ENCODE assay signal across 1 fruit fly cellular context in genomic region chr3R:13797269-13797677, dm6.
A peak's percentile ranks its signal among the peaks of the same experiment; 100 is the strongest.
TF ChIP-seq lines count a peak whose summit lies in the region.

No protein-coding gene starts in this region.

TF ChIP-seq in whole organism, embryonic, 481 proteins besides CTCF, POLR2A, EP300 and RAD21 (continued from another document and continues in another):
- TF ChIP-seq tll (GFP tag; optimal IDR thresholded peaks at IDR 0.05; lab: Kevin White, UChicago) (no peak), jumu (GFP tag; optimal IDR thresholded peaks at IDR 0.05; lab: Kevin White, UChicago) (no peak), CG11696 (GFP tag; IDR thresholded peaks at IDR 0.05; lab: Robert Waterston, UW) (no peak), Nf-YC (tag; optimal IDR thresholded peaks at IDR 0.05; lab: Kevin White, UChicago) (no peak), CG15479 (GFP tag; optimal IDR thresholded peaks at IDR 0.05; lab: Kevin White, UChicago) (no peak), CG8359 (GFP tag; optimal IDR thresholded peaks at IDR 0.05; lab: Kevin White, UChicago; ENCODE audit: borderline replicate concordance) (no peak), CG6813 (GFP tag; optimal IDR thresholded peaks at IDR 0.05; lab: Kevin White, UChicago) (no peak), exex (tag; optimal IDR thresholded peaks at IDR 0.05; lab: Kevin White, UChicago) (no peak), jing (GFP tag; optimal IDR thresholded peaks at IDR 0.05; lab: Kevin White, UChicago) (no peak), hkb (optimal IDR thresholded peaks at IDR 0.05; lab: Kevin White, UChicago) (no peak), hkb (GFP tag; IDR thresholded peaks at IDR 0.05; lab: Robert Waterston, UW) (no peak), Xrp1 (GFP tag; IDR thresholded peaks at IDR 0.05; lab: Robert Waterston, UW) (no peak), CG17829 (tag; optimal IDR thresholded peaks at IDR 0.05; lab: Kevin White, UChicago) (no peak), Dp (GFP tag; optimal IDR thresholded peaks at IDR 0.05; lab: Kevin White, UChicago) (no peak), zfh2 (GFP tag; optimal IDR thresholded peaks at IDR 0.05; lab: Kevin White, UChicago) (no peak), Scr (GFP tag; IDR thresholded peaks at IDR 0.05; lab: Robert Waterston, UW; ENCODE audit: partially characterized antibody) (no peak), Bdp1 (GFP tag; optimal IDR thresholded peaks at IDR 0.05; lab: Kevin White, UChicago) (no peak), CG10147 (GFP tag; optimal IDR thresholded peaks at IDR 0.05; lab: Kevin White, UChicago) (no peak), pho (GFP tag; optimal IDR thresholded peaks at IDR 0.05; lab: Kevin White, UChicago) (no peak), ken (GFP tag; IDR thresholded peaks at IDR 0.05; lab: Robert Waterston, UW) (no peak), CG7987 (GFP tag; optimal IDR thresholded peaks at IDR 0.05; lab: Kevin White, UChicago) (no peak), CG18262 (tag; optimal IDR thresholded peaks at IDR 0.05; lab: Kevin White, UChicago) (peak; percentile 39), CG17612 (GFP tag; IDR thresholded peaks at IDR 0.05; lab: Robert Waterston, UW) (no peak), esg (GFP tag; conservative IDR thresholded peaks at IDR 0.05; lab: Robert Waterston, UW) (0 out of 2 replicates have a peak, but pooled peaks have one; percentile 15), CG1792 (GFP tag; optimal IDR thresholded peaks at IDR 0.05; lab: Kevin White, UChicago) (no peak), CG10267 (tag; optimal IDR thresholded peaks at IDR 0.05; lab: Kevin White, UChicago) (no peak), CG10274 (GFP tag; optimal IDR thresholded peaks at IDR 0.05; lab: Kevin White, UChicago) (no peak), CG18476 (GFP tag; optimal IDR thresholded peaks at IDR 0.05; lab: Kevin White, UChicago) (no peak), tup (GFP tag; optimal IDR thresholded peaks at IDR 0.05; lab: Kevin White, UChicago) (no peak), pan (optimal IDR thresholded peaks at IDR 0.05; lab: Kevin White, UChicago) (no peak), pan (GFP tag; optimal IDR thresholded peaks at IDR 0.05 in 1 of 2, IDR thresholded peaks at IDR 0.05 in 1 of 2) (no peak), unpg (GFP tag; optimal IDR thresholded peaks at IDR 0.05; lab: Kevin White, UChicago) (no peak), CG14965 (GFP tag; optimal IDR thresholded peaks at IDR 0.05; lab: Kevin White, UChicago; ENCODE audit: borderline replicate concordance) (no peak), Gug (GFP tag; IDR thresholded peaks at IDR 0.05; lab: Robert Waterston, UW) (no peak), CG9817 (tag; optimal IDR thresholded peaks at IDR 0.05; lab: Kevin White, UChicago) (no peak), sima (GFP tag; optimal IDR thresholded peaks at IDR 0.05; lab: Kevin White, UChicago) (no peak), row (GFP tag; IDR thresholded peaks at IDR 0.05; lab: Robert Waterston, UW) (peak; percentile 28), CG4282 (GFP tag; optimal IDR thresholded peaks at IDR 0.05; lab: Kevin White, UChicago) (no peak), CG8388 (GFP tag; optimal IDR thresholded peaks at IDR 0.05; lab: Kevin White, UChicago) (peak; percentile 23), Lhr (GFP tag; optimal IDR thresholded peaks at IDR 0.05; lab: Kevin White, UChicago) (no peak), CG15073 (GFP tag; optimal IDR thresholded peaks at IDR 0.05; lab: Kevin White, UChicago) (no peak), ranshi (GFP tag; IDR thresholded peaks at IDR 0.05; lab: Robert Waterston, UW) (no peak), wek (GFP tag; optimal IDR thresholded peaks at IDR 0.05; lab: Kevin White, UChicago) (no peak), lmd (GFP tag; IDR thresholded peaks at IDR 0.05; lab: Robert Waterston, UW) (no peak), TFAM (GFP tag; optimal IDR thresholded peaks at IDR 0.05; lab: Kevin White, UChicago) (no peak), CG15696 (tag; optimal IDR thresholded peaks at IDR 0.05; lab: Kevin White, UChicago) (no peak), Hmx (GFP tag; optimal IDR thresholded peaks at IDR 0.05; lab: Kevin White, UChicago) (no peak), CG17912 (GFP tag; optimal IDR thresholded peaks at IDR 0.05; lab: Kevin White, UChicago) (no peak), CG34224 (GFP tag; IDR thresholded peaks at IDR 0.05; lab: Robert Waterston, UW; ENCODE audit: partially characterized antibody) (no peak), ham (GFP tag; IDR thresholded peaks at IDR 0.05; lab: Robert Waterston, UW) (no peak), HmgZ (tag; optimal IDR thresholded peaks at IDR 0.05; lab: Kevin White, UChicago) (no peak), chinmo (GFP tag; IDR thresholded peaks at IDR 0.05; lab: Robert Waterston, UW; ENCODE audit: partially characterized antibody) (no peak), CG17328 (GFP tag; IDR thresholded peaks at IDR 0.05; lab: Robert Waterston, UW) (no peak), CG5953 (GFP tag; IDR thresholded peaks at IDR 0.05; lab: Robert Waterston, UW) (no peak), D19A (tag; optimal IDR thresholded peaks at IDR 0.05; lab: Kevin White, UChicago) (no peak), CG1603 (tag; optimal IDR thresholded peaks at IDR 0.05; lab: Kevin White, UChicago) (peak; percentile 37), twi (tag; optimal IDR thresholded peaks at IDR 0.05; lab: Kevin White, UChicago) (no peak), nerfin-2 (GFP tag; IDR thresholded peaks at IDR 0.05; lab: Robert Waterston, UW; ENCODE audit: partially characterized antibody) (no peak), CG2712 (tag; optimal IDR thresholded peaks at IDR 0.05; lab: Kevin White, UChicago) (no peak), Dip2 (GFP tag; IDR thresholded peaks at IDR 0.05; lab: Robert Waterston, UW) (no peak), CG33557 (GFP tag; optimal IDR thresholded peaks at IDR 0.05; lab: Kevin White, UChicago) (no peak), CG6254 (GFP tag; optimal IDR thresholded peaks at IDR 0.05; lab: Kevin White, UChicago) (peak; percentile 16), CG31365 (tag; optimal IDR thresholded peaks at IDR 0.05; lab: Kevin White, UChicago) (no peak), en (GFP tag; optimal IDR thresholded peaks at IDR 0.05; lab: Kevin White, UChicago) (no peak), CG5245 (GFP tag; optimal IDR thresholded peaks at IDR 0.05; lab: Kevin White, UChicago) (no peak), ERR (GFP tag; optimal IDR thresholded peaks at IDR 0.05; lab: Kevin White, UChicago) (no peak), trh (GFP tag; optimal IDR thresholded peaks at IDR 0.05; lab: Kevin White, UChicago) (no peak), CG17385 (GFP tag; optimal IDR thresholded peaks at IDR 0.05; lab: Kevin White, UChicago) (no peak), CG33213 (GFP tag; optimal IDR thresholded peaks at IDR 0.05; lab: Kevin White, UChicago) (no peak), CG31441 (GFP tag; IDR thresholded peaks at IDR 0.05; lab: Robert Waterston, UW) (peak; percentile 33; the same call in 1 of the 2 replicates), Lpt (GFP tag; optimal IDR thresholded peaks at IDR 0.05; lab: Kevin White, UChicago) (no peak), pros (GFP tag; optimal IDR thresholded peaks at IDR 0.05; lab: Kevin White, UChicago) (no peak), CG11560 (tag; IDR thresholded peaks at IDR 0.05; lab: Robert Waterston, UW) (no peak), lola (GFP tag; optimal IDR thresholded peaks at IDR 0.05; lab: Kevin White, UChicago) (peak in 1 of 3 experiments; percentile 26), CG17186 (GFP tag; optimal IDR thresholded peaks at IDR 0.05; lab: Kevin White, UChicago) (no peak), Camta (GFP tag; optimal IDR thresholded peaks at IDR 0.05; lab: Kevin White, UChicago) (no peak), Fer2 (tag; optimal IDR thresholded peaks at IDR 0.05; lab: Kevin White, UChicago) (no peak), lab (GFP tag; optimal IDR thresholded peaks at IDR 0.05; lab: Kevin White, UChicago) (no peak), Xbp1 (GFP tag; optimal IDR thresholded peaks at IDR 0.05; lab: Kevin White, UChicago) (no peak), Hr39 (optimal IDR thresholded peaks at IDR 0.05; lab: Kevin White, UChicago) (no peak), CG9437 (GFP tag; optimal IDR thresholded peaks at IDR 0.05; lab: Kevin White, UChicago) (peak; percentile 11), HmgD (GFP tag; optimal IDR thresholded peaks at IDR 0.05; lab: Kevin White, UChicago) (no peak), fd64A (GFP tag; optimal IDR thresholded peaks at IDR 0.05; lab: Kevin White, UChicago) (no peak), CG2120 (GFP tag; optimal IDR thresholded peaks at IDR 0.05; lab: Kevin White, UChicago) (no peak), mirr (GFP tag; optimal IDR thresholded peaks at IDR 0.05; lab: Kevin White, UChicago) (no peak), sug (tag; optimal IDR thresholded peaks at IDR 0.05; lab: Kevin White, UChicago) (no peak), mld (GFP tag; IDR thresholded peaks at IDR 0.05; lab: Robert Waterston, UW; ENCODE audit: partially characterized antibody) (no peak), HLH4C (GFP tag; IDR thresholded peaks at IDR 0.05; lab: Robert Waterston, UW; ENCODE audit: partially characterized antibody) (no peak), wdn (GFP tag; IDR thresholded peaks at IDR 0.05; lab: Robert Waterston, UW) (no peak), NK7.1 (GFP tag; optimal IDR thresholded peaks at IDR 0.05; lab: Kevin White, UChicago) (no peak), CG2889 (GFP tag; IDR thresholded peaks at IDR 0.05; lab: Robert Waterston, UW) (no peak), Dip3 (GFP tag; optimal IDR thresholded peaks at IDR 0.05; lab: Kevin White, UChicago) (no peak), gsb (GFP tag; IDR thresholded peaks at IDR 0.05; lab: Robert Waterston, UW) (no peak), Nf-YA (GFP tag; IDR thresholded peaks at IDR 0.05; lab: Robert Waterston, UW) (no peak), Meics (GFP tag; optimal IDR thresholded peaks at IDR 0.05; lab: Kevin White, UChicago) (no peak), sim (GFP tag; IDR thresholded peaks at IDR 0.05; lab: Robert Waterston, UW) (no peak), her (GFP tag; optimal IDR thresholded peaks at IDR 0.05; lab: Kevin White, UChicago) (no peak), CG3163 (GFP tag; optimal IDR thresholded peaks at IDR 0.05; lab: Kevin White, UChicago) (no peak), CG1602 (GFP tag; optimal IDR thresholded peaks at IDR 0.05; lab: Kevin White, UChicago) (no peak), CG3847 (GFP tag; IDR thresholded peaks at IDR 0.05; lab: Robert Waterston, UW) (no peak), Dref (GFP tag; IDR thresholded peaks at IDR 0.05; lab: Robert Waterston, UW) (no peak), Fer1 (GFP tag; optimal IDR thresholded peaks at IDR 0.05; lab: Kevin White, UChicago) (no peak), Oli (tag; optimal IDR thresholded peaks at IDR 0.05; lab: Kevin White, UChicago) (peak; percentile 1), H2.0 (GFP tag; IDR thresholded peaks at IDR 0.05; lab: Robert Waterston, UW) (no peak), CG4404 (GFP tag; IDR thresholded peaks at IDR 0.05; lab: Robert Waterston, UW) (no peak), CHES-1-like (GFP tag; optimal IDR thresholded peaks at IDR 0.05; lab: Kevin White, UChicago) (no peak), YL-1 (GFP tag; optimal IDR thresholded peaks at IDR 0.05; lab: Kevin White, UChicago) (no peak), CG9727 (GFP tag; optimal IDR thresholded peaks at IDR 0.05; lab: Kevin White, UChicago) (no peak), fd96Cb (tag; optimal IDR thresholded peaks at IDR 0.05; lab: Kevin White, UChicago) (peak; percentile 5), Max (GFP tag; optimal IDR thresholded peaks at IDR 0.05; lab: Kevin White, UChicago) (no peak), ab (GFP tag; optimal IDR thresholded peaks at IDR 0.05; lab: Kevin White, UChicago) (no peak), CG14441 (GFP tag; IDR thresholded peaks at IDR 0.05; lab: Robert Waterston, UW) (no peak), org-1 (GFP tag; optimal IDR thresholded peaks at IDR 0.05; lab: Kevin White, UChicago) (no peak), ATbp (GFP tag; optimal IDR thresholded peaks at IDR 0.05; lab: Kevin White, UChicago) (no peak), Hey (tag; optimal IDR thresholded peaks at IDR 0.05; lab: Kevin White, UChicago) (no peak), lilli (GFP tag; optimal IDR thresholded peaks at IDR 0.05; lab: Kevin White, UChicago) (no peak), zf30C (GFP tag; optimal IDR thresholded peaks at IDR 0.05; lab: Kevin White, UChicago) (peak; percentile 23), CG34422 (GFP tag; IDR thresholded peaks at IDR 0.05; lab: Robert Waterston, UW) (no peak), C15 (GFP tag; IDR thresholded peaks at IDR 0.05; lab: Robert Waterston, UW) (no peak), gem (tag; optimal IDR thresholded peaks at IDR 0.05; lab: Kevin White, UChicago) (peak; percentile 28), CG9876 (GFP tag; optimal IDR thresholded peaks at IDR 0.05; lab: Kevin White, UChicago) (no peak), Awh (GFP tag; IDR thresholded peaks at IDR 0.05; lab: Robert Waterston, UW) (peak; percentile 55; the same call in 1 of the 2 replicates), D (optimal IDR thresholded peaks at IDR 0.05; lab: Kevin White, UChicago) (no peak), D (GFP tag; optimal IDR thresholded peaks at IDR 0.05; lab: Kevin White, UChicago) (no peak), cato (GFP tag; optimal IDR thresholded peaks at IDR 0.05; lab: Kevin White, UChicago; ENCODE audit: borderline replicate concordance) (no peak), fru (optimal IDR thresholded peaks at IDR 0.05; lab: Kevin White, UChicago) (no peak), Bteb2 (GFP tag; optimal IDR thresholded peaks at IDR 0.05; lab: Kevin White, UChicago) (no peak), chm (GFP tag; IDR thresholded peaks at IDR 0.05; lab: Robert Waterston, UW) (no peak), CG7357 (GFP tag; IDR thresholded peaks at IDR 0.05; lab: Robert Waterston, UW) (no peak), CG12155 (GFP tag; optimal IDR thresholded peaks at IDR 0.05; lab: Kevin White, UChicago) (no peak), ssp (GFP tag; IDR thresholded peaks at IDR 0.05; lab: Robert Waterston, UW) (no peak), CG1233 (GFP tag; optimal IDR thresholded peaks at IDR 0.05; lab: Kevin White, UChicago) (no peak), CG14860 (GFP tag; IDR thresholded peaks at IDR 0.05; lab: Robert Waterston, UW; ENCODE audit: partially characterized antibody) (no peak), CG4730 (GFP tag; IDR thresholded peaks at IDR 0.05; lab: Robert Waterston, UW) (no peak), hth (optimal IDR thresholded peaks at IDR 0.05; lab: Kevin White, UChicago) (no peak), Myb (GFP tag; optimal IDR thresholded peaks at IDR 0.05; lab: Kevin White, UChicago) (no peak), tap (tag; optimal IDR thresholded peaks at IDR 0.05; lab: Kevin White, UChicago) (no peak), CG10431 (GFP tag; optimal IDR thresholded peaks at IDR 0.05; lab: Kevin White, UChicago) (no peak), CG8924 (tag; optimal IDR thresholded peaks at IDR 0.05; lab: Kevin White, UChicago) (no peak), rib (GFP tag; IDR thresholded peaks at IDR 0.05; lab: Robert Waterston, UW) (no peak)
